Fruit fly (Drosophila melanogaster) S2 (cell line): ENCODE data around the gene Lim3.

Experiments used
- CG8478 ChIP-seq: fragments of >200 bp; optimal IDR thresholded peaks from 2 replicates; lab custom pipeline; 2018
- CTCF ChIP-seq, 2 experiments: fragments of >200 bp; optimal IDR thresholded peaks; 2 replicates each; lab custom pipeline; 2018

- no peak for TF ChIP-seq CTCF (optimal IDR thresholded peaks at IDR 0.05; lab: Kevin White, UChicago)
- no peak for TF ChIP-seq CG8478 (lab: Kevin White, UChicago)
Observed at dm6 chr2L:19144115-19144514, 35.9 kb upstream of the Lim3 start.
